Fruit fly (Drosophila melanogaster) whole organism, pupa: ENCODE measurements around the gene S6k.

Experiments used
- CG10348 ChIP-seq: fragments of 200-800 bp; sonication (Bioruptor generic); IDR thresholded peaks from 2 replicates; pipeline ENCODE4 v1.3.6; 2022; ENCODE audit warnings: missing biosample characterization, missing genetic modification characterization
- CG12605 ChIP-seq: fragments of 200-800 bp; sonication (Bioruptor generic); IDR thresholded peaks from 2 replicates; pipeline ENCODE4 v1.3.6; 2022; ENCODE audit warnings: missing biosample characterization, missing genetic modification characterization
- CG13204 ChIP-seq: fragments of 200-800 bp; sonication (Bioruptor generic); optimal IDR thresholded peaks from 2 replicates; lab custom pipeline; 2018; ENCODE audit warnings: missing biosample characterization, mild to moderate bottlenecking, missing genetic modification characterization, moderate library complexity
- CG15710 ChIP-seq: fragments of 200-800 bp; sonication (Bioruptor generic); optimal IDR thresholded peaks from 2 replicates; lab custom pipeline; 2018; ENCODE audit warnings: missing biosample characterization, mild to moderate bottlenecking, missing genetic modification characterization, moderate library complexity
- CG17806 ChIP-seq: fragments of 200-800 bp; sonication (Bioruptor generic); optimal IDR thresholded peaks from 2 replicates; lab custom pipeline; 2018; ENCODE audit warnings: missing biosample characterization, mild to moderate bottlenecking, missing genetic modification characterization, moderate library complexity
- CG8159 ChIP-seq: fragments of 200-800 bp; sonication (Bioruptor generic); optimal IDR thresholded peaks from 3 replicates; lab custom pipeline; 2018; ENCODE audit warnings: missing biosample characterization, mild to moderate bottlenecking, missing genetic modification characterization, moderate library complexity
- CG8301 ChIP-seq: fragments of 200-800 bp; sonication (Bioruptor generic); optimal IDR thresholded peaks from 2 replicates; lab custom pipeline; 2018; ENCODE audit warnings: missing biosample characterization, mild to moderate bottlenecking, missing genetic modification characterization
- CG9948 ChIP-seq: fragments of 200-800 bp; sonication (Bioruptor generic); optimal IDR thresholded peaks from 2 replicates; lab custom pipeline; 2018; ENCODE audit warnings: missing biosample characterization, mild to moderate bottlenecking, missing genetic modification characterization, moderate library complexity
- D1 ChIP-seq: fragments of 200-800 bp; sonication (Bioruptor generic); optimal IDR thresholded peaks from 2 replicates; lab custom pipeline; 2018; ENCODE audit warnings: missing biosample characterization, mild to moderate bottlenecking, missing genetic modification characterization, moderate library complexity
- EcR ChIP-seq: fragments of 200-800 bp; sonication (Bioruptor generic); optimal IDR thresholded peaks from 3 replicates; lab custom pipeline; 2019; ENCODE audit warnings: missing biosample characterization, missing genetic modification characterization, mild to moderate bottlenecking, moderate library complexity, missing genetic modification reagents
- Pif1A ChIP-seq: fragments of 200-800 bp; sonication (Bioruptor generic); optimal IDR thresholded peaks from 3 replicates; lab custom pipeline; 2016; ENCODE audit warnings: missing biosample characterization, missing genetic modification characterization
- gl ChIP-seq: fragments of 200-800 bp; sonication (Bioruptor generic); optimal IDR thresholded peaks from 2 replicates; lab custom pipeline; 2018; ENCODE audit warnings: missing biosample characterization, mild to moderate bottlenecking, missing genetic modification characterization
- rn ChIP-seq: fragments of 200-800 bp; sonication (Bioruptor generic); IDR thresholded peaks from 2 replicates; pipeline ENCODE4 v1.3.6; 2022; ENCODE audit warnings: missing biosample characterization, missing genetic modification characterization

dm6 chr3L:5851636-5852035 is 40.9 kb upstream of the S6k start:
- TF ChIP-seq CG8301, result no peak
- TF ChIP-seq gl, result no peak
- TF ChIP-seq rn (GFP tag; lab: Robert Waterston, UW), result no peak
- peak; percentile 69 for TF ChIP-seq CG15710 (tag; lab: Kevin White, UChicago)
- no peak for TF ChIP-seq CG12605
- TF ChIP-seq CG17806, result peak; percentile 43
- TF ChIP-seq CG13204 (GFP tag; lab: Kevin White, UChicago), result no peak
- peak; percentile 70 for TF ChIP-seq CG8159 (tag; lab: Kevin White, UChicago)
- no peak for TF ChIP-seq CG10348
- TF ChIP-seq CG9948 (tag; lab: Kevin White, UChicago), result peak; percentile 51
- TF ChIP-seq Pif1A (GFP tag; lab: Kevin White, UChicago), result peak; percentile 6
- no peak for TF ChIP-seq EcR
- TF ChIP-seq D1 (tag; lab: Kevin White, UChicago), result no peak
